Fruit fly (Drosophila melanogaster): ENCODE measurements around the gene Ccp84Ad.

DNA sequence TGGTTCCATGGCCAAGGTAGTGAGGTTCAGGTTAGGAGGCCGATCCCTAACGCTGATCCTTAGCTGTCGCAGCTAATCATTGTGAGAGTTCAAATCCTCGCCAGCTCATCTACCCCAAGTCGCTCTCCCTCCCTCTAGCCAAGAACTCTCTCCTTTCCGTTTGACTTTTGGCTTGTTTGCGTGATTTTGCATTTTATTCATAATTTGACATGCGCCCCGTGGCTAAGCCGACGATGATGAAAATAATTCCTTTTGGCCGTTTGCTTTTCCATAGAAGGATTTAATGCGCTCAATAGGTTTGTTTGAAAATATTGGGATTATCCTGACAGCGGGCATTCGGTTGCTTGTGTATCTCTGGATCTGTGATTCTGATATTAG, 29.3 kb upstream of the Ccp84Ad start:
- no peak for TF ChIP-seq CG8478 (optimal IDR thresholded peaks at IDR 0.05)
- TF ChIP-seq CTCF (optimal IDR thresholded peaks at IDR 0.05): no peak
